Fruit fly (Drosophila melanogaster) whole organism, embryonic: ENCODE results near the gene ppk23.

Source experiments
- Blimp-1 ChIP-seq: fragments of 200-800 bp; sonication (Bioruptor generic); optimal IDR thresholded peaks from 3 replicates; lab custom pipeline; 2018; ENCODE audit warnings: missing biosample characterization, missing genetic modification characterization, mild to moderate bottlenecking, moderate library complexity, missing genetic modification reagents
- CG10321 ChIP-seq: fragments of 200-800 bp; sonication (Bioruptor generic); IDR thresholded peaks from 2 replicates; pipeline ENCODE4 v1.3.6; 2022; ENCODE audit warnings: missing biosample characterization, missing genetic modification characterization
- CG10565 ChIP-seq: fragments of 200-800 bp; sonication (Bioruptor generic); optimal IDR thresholded peaks from 3 replicates; lab custom pipeline; 2016; ENCODE audit warnings: missing biosample characterization, mild to moderate bottlenecking, missing genetic modification characterization
- CG11504 ChIP-seq: fragments of 200-800 bp; sonication (Bioruptor generic); optimal IDR thresholded peaks from 3 replicates; lab custom pipeline; 2019; ENCODE audit warnings: missing biosample characterization, mild to moderate bottlenecking, missing genetic modification characterization, moderate library complexity
- CG14441 ChIP-seq: fragments of 200-800 bp; sonication (Bioruptor generic); IDR thresholded peaks from 2 replicates; pipeline ENCODE4 v1.3.6; 2022; ENCODE audit warnings: missing biosample characterization, missing genetic modification characterization
- CG1529 ChIP-seq: fragments of 200-800 bp; sonication (Bioruptor generic); optimal IDR thresholded peaks from 3 replicates; lab custom pipeline; 2018; ENCODE audit warnings: missing biosample characterization, missing genetic modification characterization
- CG15479 ChIP-seq: fragments of 200-800 bp; sonication (Bioruptor generic); optimal IDR thresholded peaks from 3 replicates; lab custom pipeline; 2019; ENCODE audit warnings: missing biosample characterization, mild to moderate bottlenecking, missing genetic modification characterization, moderate library complexity
- CG17328 ChIP-seq: fragments of 200-800 bp; sonication (Bioruptor generic); IDR thresholded peaks from 2 replicates; pipeline ENCODE4 v1.3.6; 2022; ENCODE audit warnings: missing biosample characterization, missing genetic modification characterization
- CG17361 ChIP-seq: fragments of 200-800 bp; sonication (Bioruptor generic); IDR thresholded peaks from 3 replicates; pipeline ENCODE4 v1.3.6; 2022; ENCODE audit warnings: missing biosample characterization, missing genetic modification characterization
- CG17385 ChIP-seq: fragments of 200-800 bp; sonication (Bioruptor generic); optimal IDR thresholded peaks from 3 replicates; lab custom pipeline; 2018; ENCODE audit warnings: missing biosample characterization, mild to moderate bottlenecking, missing genetic modification characterization
- CG17568 ChIP-seq: fragments of 200-800 bp; sonication (Bioruptor generic); optimal IDR thresholded peaks from 2 replicates; lab custom pipeline; 2018; ENCODE audit warnings: missing biosample characterization, mild to moderate bottlenecking, missing genetic modification characterization, moderate library complexity
- CG17802 ChIP-seq: fragments of 200-800 bp; sonication (Bioruptor generic); optimal IDR thresholded peaks from 2 replicates; lab custom pipeline; 2018; ENCODE audit warnings: missing biosample characterization, mild to moderate bottlenecking, missing genetic modification characterization, moderate library complexity
- CG17829 ChIP-seq: fragments of 200-800 bp; optimal IDR thresholded peaks from 2 replicates; lab custom pipeline; 2019; ENCODE audit warnings: missing biosample characterization, mild to moderate bottlenecking, missing genetic modification characterization, moderate library complexity
- CG30431 ChIP-seq: fragments of 200-800 bp; sonication (Bioruptor generic); optimal IDR thresholded peaks from 2 replicates; lab custom pipeline; 2017; ENCODE audit warnings: missing biosample characterization, missing genetic modification characterization
- CG3065 ChIP-seq: fragments of 200-800 bp; sonication (Bioruptor generic); optimal IDR thresholded peaks from 2 replicates; lab custom pipeline; 2016; ENCODE audit warnings: missing biosample characterization, missing genetic modification characterization
- CG31224 ChIP-seq: fragments of 200-800 bp; sonication (Bioruptor generic); IDR thresholded peaks from 2 replicates; pipeline ENCODE4 v1.3.6; 2022; ENCODE audit warnings: missing biosample characterization, missing genetic modification characterization
- CG3726 ChIP-seq: fragments of 200-800 bp; sonication (Bioruptor generic); IDR thresholded peaks from 3 replicates; pipeline ENCODE4, ENCODE4 v1.3.6; 2022; ENCODE audit warnings: missing biosample characterization, missing genetic modification characterization
- CG4820 ChIP-seq: fragments of 200-800 bp; sonication (Bioruptor generic); optimal IDR thresholded peaks from 3 replicates; lab custom pipeline; 2016; ENCODE audit warnings: missing biosample characterization, missing genetic modification characterization
- CG5180 ChIP-seq: fragments of 200-800 bp; sonication (Bioruptor generic); optimal IDR thresholded peaks from 3 replicates; lab custom pipeline; 2017; ENCODE audit warnings: missing biosample characterization, missing genetic modification characterization, mild to moderate bottlenecking, moderate library complexity, missing genetic modification reagents
- CG6654 ChIP-seq: fragments of 200-800 bp; sonication (Bioruptor generic); optimal IDR thresholded peaks from 2 replicates; lab custom pipeline; 2017; ENCODE audit warnings: missing biosample characterization, mild to moderate bottlenecking, missing genetic modification characterization
- CG8359 ChIP-seq: fragments of 200-800 bp; sonication (Bioruptor generic); optimal IDR thresholded peaks from 2 replicates; lab custom pipeline; 2017; ENCODE audit warnings: missing biosample characterization, mild to moderate bottlenecking, missing genetic modification characterization, borderline replicate concordance
- CG8388 ChIP-seq: fragments of 200-800 bp; sonication (Bioruptor generic); optimal IDR thresholded peaks from 2 replicates; lab custom pipeline; 2019; ENCODE audit warnings: missing biosample characterization, mild to moderate bottlenecking, missing genetic modification characterization, moderate library complexity
- Dek ChIP-seq: fragments of 200-800 bp; sonication (Bioruptor generic); optimal IDR thresholded peaks from 3 replicates; lab custom pipeline; 2019; ENCODE audit warnings: missing biosample characterization, mild to moderate bottlenecking, missing genetic modification characterization, moderate library complexity
- Dip3 ChIP-seq: fragments of 200-800 bp; sonication (Bioruptor generic); optimal IDR thresholded peaks from 3 replicates; lab custom pipeline; 2016; ENCODE audit warnings: missing biosample characterization, missing genetic modification characterization
- E2f1 ChIP-seq: fragments of 200-800 bp; sonication (Bioruptor generic); IDR thresholded peaks from 2 replicates; pipeline ENCODE4 v1.3.6; 2022; ENCODE audit warnings: missing biosample characterization, missing genetic modification characterization
- Gug ChIP-seq: fragments of 200-800 bp; sonication (Bioruptor generic); IDR thresholded peaks from 4 replicates; pipeline ENCODE4 v1.3.6; 2022; ENCODE audit warnings: missing biosample characterization, missing genetic modification characterization
- HmgD ChIP-seq: fragments of 200-800 bp; sonication (Bioruptor generic); optimal IDR thresholded peaks from 3 replicates; lab custom pipeline; 2016; ENCODE audit warnings: missing biosample characterization, missing genetic modification characterization
- MTF-1 ChIP-seq: fragments of 200-800 bp; sonication (Bioruptor generic); optimal IDR thresholded peaks from 2 replicates; lab custom pipeline; 2018; ENCODE audit warnings: missing biosample characterization, mild to moderate bottlenecking, missing genetic modification characterization, borderline replicate concordance
- Max ChIP-seq: fragments of 200-800 bp; sonication (Bioruptor generic); optimal IDR thresholded peaks from 2 replicates; lab custom pipeline; 2016; ENCODE audit warnings: missing biosample characterization, mild to moderate bottlenecking, missing genetic modification characterization
- Mrtf ChIP-seq: fragments of 200-800 bp; sonication (Bioruptor generic); IDR thresholded peaks from 3 replicates; pipeline ENCODE4 v1.3.6; 2022; ENCODE audit warnings: missing biosample characterization, missing genetic modification characterization
- Myb ChIP-seq: fragments of 200-800 bp; sonication (Bioruptor generic); optimal IDR thresholded peaks from 2 replicates; lab custom pipeline; 2016; ENCODE audit warnings: missing biosample characterization, missing genetic modification characterization
- Ptx1 ChIP-seq: fragments of 200-800 bp; sonication (Bioruptor generic); IDR thresholded peaks from 2 replicates; pipeline ENCODE4 v1.3.6; 2022; ENCODE audit warnings: missing biosample characterization, missing genetic modification characterization
- Ravus ChIP-seq: fragments of 200-800 bp; sonication (Bioruptor generic); IDR thresholded peaks from 2 replicates; pipeline ENCODE4 v1.3.6; 2022; ENCODE audit warnings: missing biosample characterization, missing genetic modification characterization
- Rfx ChIP-seq: fragments of 200-800 bp; sonication (Bioruptor generic); IDR thresholded peaks from 2 replicates; pipeline ENCODE4 v1.3.6; 2022; ENCODE audit warnings: missing biosample characterization, missing genetic modification characterization
- abd-A ChIP-seq: fragments of 200-800 bp; sonication (Bioruptor generic); optimal IDR thresholded peaks from 3 replicates; lab custom pipeline; 2019; ENCODE audit warnings: missing biosample characterization, mild to moderate bottlenecking, missing genetic modification characterization, moderate library complexity
- bowl ChIP-seq: fragments of 200-800 bp; sonication (Bioruptor generic); IDR thresholded peaks from 2 replicates; pipeline ENCODE4 v1.3.6; 2022; ENCODE audit warnings: missing biosample characterization, missing genetic modification characterization
- br ChIP-seq: fragments of >200 bp; optimal IDR thresholded peaks from 2 replicates; lab custom pipeline; 2017
- cato ChIP-seq: fragments of 200-800 bp; sonication (Bioruptor generic); optimal IDR thresholded peaks from 2 replicates; lab custom pipeline; 2016; ENCODE audit warnings: missing biosample characterization, missing genetic modification characterization, borderline replicate concordance
- cg ChIP-seq: fragments of 200-800 bp; sonication (Bioruptor generic); optimal IDR thresholded peaks from 3 replicates; lab custom pipeline; 2019; ENCODE audit warnings: missing biosample characterization, mild to moderate bottlenecking, missing genetic modification characterization, moderate library complexity
- dimm ChIP-seq: fragments of 200-800 bp; sonication (Bioruptor generic); IDR thresholded peaks from 2 replicates; pipeline ENCODE4 v1.3.6; 2022; ENCODE audit warnings: missing biosample characterization, missing genetic modification characterization
- disco-r ChIP-seq: fragments of 200-800 bp; sonication (Bioruptor generic); optimal IDR thresholded peaks from 2 replicates; lab custom pipeline; 2016; ENCODE audit warnings: missing biosample characterization, missing genetic modification characterization
- gfzf ChIP-seq: fragments of 200-800 bp; sonication (Bioruptor generic); optimal IDR thresholded peaks from 2 replicates; lab custom pipeline; 2016; ENCODE audit warnings: missing biosample characterization, mild to moderate bottlenecking, missing genetic modification characterization, moderate library complexity
- gsb-n ChIP-seq: fragments of 200-800 bp; sonication (Bioruptor generic); optimal IDR thresholded peaks from 3 replicates; lab custom pipeline; 2018; ENCODE audit warnings: missing biosample characterization, mild to moderate bottlenecking, missing genetic modification characterization
- her ChIP-seq: fragments of 200-800 bp; sonication (Bioruptor generic); optimal IDR thresholded peaks from 2 replicates; lab custom pipeline; 2016; ENCODE audit warnings: missing biosample characterization, missing genetic modification characterization
- lola ChIP-seq, 3 experiments: fragments of >200 bp in 2 of 3; fragments of 200-800 bp in 1 of 3; sonication (Bioruptor generic) in 1 of 3; optimal IDR thresholded peaks; 2 replicates each; lab custom pipeline; 2017 to 2019; ENCODE audit warnings: missing biosample characterization in 3 of 3, missing genetic modification characterization in 3 of 3, mild to moderate bottlenecking in 1 of 3, moderate library complexity in 1 of 3
- nerfin-1 ChIP-seq: fragments of 200-800 bp; sonication (Bioruptor generic); optimal IDR thresholded peaks from 3 replicates; lab custom pipeline; 2019; ENCODE audit warnings: missing biosample characterization, mild to moderate bottlenecking, missing genetic modification characterization, moderate library complexity
- pros ChIP-seq: fragments of 200-800 bp; sonication (Bioruptor generic); optimal IDR thresholded peaks from 3 replicates; lab custom pipeline; 2019; ENCODE audit warnings: missing biosample characterization, mild to moderate bottlenecking, missing genetic modification characterization, moderate library complexity
- seq ChIP-seq: fragments of 200-800 bp; sonication (Bioruptor generic); IDR thresholded peaks from 2 replicates; pipeline ENCODE4 v1.3.6; 2022; ENCODE audit warnings: missing biosample characterization, missing genetic modification characterization
- tio ChIP-seq: fragments of 200-800 bp; sonication (Bioruptor generic); optimal IDR thresholded peaks from 2 replicates; lab custom pipeline; 2017; ENCODE audit warnings: missing biosample characterization, missing genetic modification characterization, inconsistent platforms
- tup ChIP-seq: fragments of 200-800 bp; sonication (Bioruptor generic); optimal IDR thresholded peaks from 2 replicates; lab custom pipeline; 2016; ENCODE audit warnings: missing biosample characterization, mild to moderate bottlenecking, missing genetic modification characterization, moderate library complexity

ppk23 gene

DNA sequence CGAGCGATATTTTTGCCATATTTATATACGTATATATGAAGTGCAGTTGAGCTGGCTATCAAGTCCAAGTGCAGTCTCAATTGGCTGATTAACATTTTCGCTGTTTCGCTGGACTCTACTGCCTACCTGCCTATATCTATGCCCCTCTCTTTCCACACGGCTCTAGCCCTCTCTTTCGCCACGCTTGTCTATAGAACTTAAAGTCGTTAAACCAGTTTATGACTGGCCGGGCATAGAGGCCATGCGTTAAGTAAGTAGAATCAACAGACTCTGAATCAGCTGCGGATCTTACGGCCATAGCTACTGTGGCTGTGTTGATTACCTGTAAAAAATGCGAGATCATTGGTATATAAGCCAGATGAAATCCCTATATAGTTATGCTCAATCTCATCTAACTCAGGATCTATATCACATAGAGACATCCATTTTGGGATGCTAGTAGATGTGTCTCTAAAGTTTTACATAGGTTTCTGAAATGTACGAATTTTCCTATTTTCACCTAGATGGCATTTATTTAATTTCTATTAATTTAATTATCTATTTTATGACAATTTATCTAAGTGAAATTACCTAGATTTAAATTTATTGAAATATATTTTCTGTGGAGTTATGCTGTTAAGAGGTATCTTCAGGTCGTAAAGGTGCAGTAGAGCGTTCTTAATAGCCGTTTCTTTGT lies 12.7 kb upstream of the ppk23 start (continued):
- TF ChIP-seq E2f1 (no peak), CG14441 (GFP tag; lab: Robert Waterston, UW) (no peak), CG17829 (tag; lab: Kevin White, UChicago) (peak; percentile 33), dimm (GFP tag; lab: Robert Waterston, UW) (no peak), CG17361 (GFP tag; lab: Robert Waterston, UW) (peak; percentile 70; the same call in 2 of the 3 replicates), CG17328 (no peak), gfzf (GFP tag; lab: Kevin White, UChicago) (no peak), tup (GFP tag; lab: Kevin White, UChicago) (no peak), Ravus (no peak), her (GFP tag; lab: Kevin White, UChicago) (no peak), disco-r (GFP tag; lab: Kevin White, UChicago) (no peak), gsb-n (tag; lab: Kevin White, UChicago) (no peak), CG5180 (GFP tag; lab: Kevin White, UChicago) (no peak), CG8359 (GFP tag; lab: Kevin White, UChicago) (no peak), CG17802 (tag; lab: Kevin White, UChicago) (no peak), Rfx (GFP tag; lab: Robert Waterston, UW) (no peak), CG17568 (GFP tag; lab: Kevin White, UChicago) (no peak), Dek (tag; lab: Kevin White, UChicago) (no peak), Gug (no peak), CG1529 (GFP tag; lab: Kevin White, UChicago) (no peak), HmgD (GFP tag; lab: Kevin White, UChicago) (no peak), CG6654 (no peak), CG15479 (GFP tag; lab: Kevin White, UChicago) (no peak), CG3726 (GFP tag; lab: Robert Waterston, UW) (no peak), Myb (GFP tag; lab: Kevin White, UChicago) (no peak), Ptx1 (GFP tag; lab: Robert Waterston, UW) (no peak), bowl (GFP tag; lab: Robert Waterston, UW) (no peak), abd-A (tag; lab: Kevin White, UChicago) (no peak), CG10321 (GFP tag; lab: Robert Waterston, UW) (no peak), CG3065 (no peak), Blimp-1 (GFP tag; lab: Kevin White, UChicago) (peak; percentile 40), lola (GFP tag; optimal IDR thresholded peaks at IDR 0.05; lab: Kevin White, UChicago) (peak in 1 of 3 experiments; percentile 73), cg (GFP tag; lab: Kevin White, UChicago) (no peak), tio (peak; percentile 46), CG17385 (GFP tag; lab: Kevin White, UChicago) (no peak), CG10565 (GFP tag; lab: Kevin White, UChicago) (no peak), Dip3 (GFP tag; lab: Kevin White, UChicago) (no peak), CG30431 (GFP tag; lab: Kevin White, UChicago) (no peak), pros (GFP tag; lab: Kevin White, UChicago) (no peak), CG11504 (tag; lab: Kevin White, UChicago) (peak; percentile 39), seq (GFP tag; lab: Robert Waterston, UW) (no peak), CG4820 (peak; percentile 25), CG31224 (GFP tag; lab: Robert Waterston, UW) (no peak), br (lab: Kevin White, UChicago) (no peak), nerfin-1 (tag; lab: Kevin White, UChicago) (no peak), cato (no peak), Max (GFP tag; lab: Kevin White, UChicago) (peak; percentile 24), CG8388 (GFP tag; lab: Kevin White, UChicago) (peak; percentile 24), MTF-1 (GFP tag; lab: Kevin White, UChicago) (no peak), Mrtf (GFP tag; lab: Robert Waterston, UW) (no peak)
